Worm (Caenorhabditis elegans): ENCODE measurements around the gene ctsa-1.2.

Gene ctsa-1.2

ce11 chrII:11724362-11724761 lies 14.8 kb upstream of the ctsa-1.2 start (continued):
- TF ChIP-seq lin-35 (GFP tag; optimal IDR thresholded peaks at IDR 0.05) (peak in 1 of 3 experiments; percentile 9), hlh-26 (GFP tag; conservative IDR thresholded peaks at IDR 0.05) (no peak), madf-3 (GFP tag; IDR thresholded peaks at IDR 0.05) (no peak), cebp-2 (GFP tag; IDR thresholded peaks at IDR 0.05) (no peak), let-607 (tag; optimal IDR thresholded peaks at IDR 0.05) (no peak), chd-7 (tag; optimal IDR thresholded peaks at IDR 0.05) (no peak), lin-40 (tag; optimal IDR thresholded peaks at IDR 0.05) (peak; percentile 34), hlh-12 (tag; optimal IDR thresholded peaks at IDR 0.05) (no peak)

DNA sequence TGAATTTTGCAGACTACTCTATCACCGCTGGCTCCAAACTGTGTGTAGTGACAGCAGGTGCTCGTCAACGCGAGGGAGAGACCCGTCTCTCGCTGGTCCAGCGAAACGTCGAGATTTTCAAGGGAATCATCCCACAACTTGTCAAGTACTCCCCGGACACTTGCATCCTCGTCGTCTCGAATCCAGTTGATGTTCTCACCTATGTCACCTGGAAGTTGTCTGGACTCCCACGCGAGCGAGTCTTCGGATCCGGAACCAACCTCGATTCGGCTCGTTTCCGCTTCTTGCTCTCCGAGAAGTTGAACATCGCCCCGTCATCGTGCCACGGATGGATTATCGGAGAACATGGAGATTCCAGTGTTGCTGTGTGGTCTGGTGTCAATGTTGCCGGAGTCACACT lies 13.5 kb upstream of the ctsa-1.2 start:
- TF ChIP-seq zfh-2 (GFP tag; conservative IDR thresholded peaks at IDR 0.05) (peak; percentile 52; the same call in 1 of the 2 replicates), chd-7 (tag; optimal IDR thresholded peaks at IDR 0.05) (peak; percentile 3), snpc-4 (GFP tag; optimal IDR thresholded peaks at IDR 0.05) (no peak), snpc-4 (tag; optimal IDR thresholded peaks at IDR 0.05) (no peak), lsl-1 (GFP tag; optimal IDR thresholded peaks at IDR 0.05) (no peak), F23B12.7 (tag; optimal IDR thresholded peaks at IDR 0.05; ENCODE audit: insufficient read depth) (no peak)

DNA sequence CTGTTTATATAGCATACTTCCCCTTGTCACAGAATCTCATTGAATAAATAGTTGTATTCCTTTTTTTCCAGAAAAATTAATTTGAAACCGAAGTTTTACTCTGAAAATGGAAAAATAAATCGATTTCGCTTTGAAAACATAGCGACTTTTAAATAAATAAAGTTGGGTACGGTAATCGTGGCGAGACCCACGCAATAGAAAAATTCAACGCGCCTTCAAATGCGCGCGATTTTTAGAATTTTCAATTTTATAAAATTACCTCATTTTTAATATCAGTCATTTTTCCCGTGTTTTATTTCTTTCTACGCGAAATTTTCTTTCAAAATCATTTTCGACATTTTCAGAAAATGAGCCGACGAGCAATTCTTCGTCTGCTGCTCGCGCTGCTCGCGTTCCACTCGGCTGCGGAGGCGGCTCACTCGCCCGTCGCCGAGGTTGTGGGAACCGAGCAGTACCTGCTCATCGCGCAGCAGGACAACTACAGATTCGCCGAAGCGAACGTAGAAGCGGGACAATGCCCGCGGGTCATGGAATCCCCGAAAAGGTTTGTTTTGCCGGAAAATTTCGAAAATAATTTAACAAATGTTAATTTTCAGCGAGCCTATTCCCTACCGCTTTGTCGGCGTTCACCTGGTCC lies 12.6 kb upstream of the ctsa-1.2 start, which contains the start of gene F13D12.5:
Gene F13D12.5, plus strand, starts transcription at position 345 of the 637 bp plus-strand sequence.
- no peak for TF ChIP-seq sea-2 (GFP tag; IDR thresholded peaks at IDR 0.05)
- TF ChIP-seq ztf-22 (GFP tag; optimal IDR thresholded peaks at IDR 0.05): no peak
- peak; percentile 94 for TF ChIP-seq madf-6 (GFP tag; IDR thresholded peaks at IDR 0.05)
- TF ChIP-seq lir-1 (GFP tag; conservative IDR thresholded peaks at IDR 0.05): no peak
- TF ChIP-seq pbrm-1 (GFP tag; IDR thresholded peaks at IDR 0.05): no peak; the same call in 1 of the 2 replicates
- no peak for TF ChIP-seq ekl-4 (GFP tag; IDR thresholded peaks at IDR 0.05)
- no peak for TF ChIP-seq C06A6.2 (GFP tag; conservative IDR thresholded peaks at IDR 0.05)
- no peak for TF ChIP-seq aptf-3 (GFP tag; IDR thresholded peaks at IDR 0.05)
- TF ChIP-seq lsy-27 (tag; optimal IDR thresholded peaks at IDR 0.05; ENCODE audit: borderline replicate concordance, insufficient read depth): no peak
- TF ChIP-seq nhr-90 (tag; optimal IDR thresholded peaks at IDR 0.05): no peak
- no peak for TF ChIP-seq ceh-100 (GFP tag; IDR thresholded peaks at IDR 0.05)
- peak; percentile 89 for TF ChIP-seq madf-8 (GFP tag; conservative IDR thresholded peaks at IDR 0.05)
- no peak for TF ChIP-seq him-1 (tag; optimal IDR thresholded peaks at IDR 0.05)
- no peak for TF ChIP-seq T07F8.4 (tag; optimal IDR thresholded peaks at IDR 0.05)
- TF ChIP-seq F10E7.11 (tag; optimal IDR thresholded peaks at IDR 0.05): no peak
- TF ChIP-seq tlf-1 (GFP tag; optimal IDR thresholded peaks at IDR 0.05): no peak
- TF ChIP-seq lin-35 (GFP tag; optimal IDR thresholded peaks at IDR 0.05): peak in 2 of 3 experiments; percentile 5 to 52
- peak; percentile 86 for TF ChIP-seq D2030.7 (GFP tag; IDR thresholded peaks at IDR 0.05)
- no peak for TF ChIP-seq ztf-6 (GFP tag; IDR thresholded peaks at IDR 0.05)
- TF ChIP-seq C17E4.6 (GFP tag; IDR thresholded peaks at IDR 0.05): 0 out of 2 replicates have a peak, but pooled peaks have one; percentile 9
- TF ChIP-seq cebp-1 (GFP tag; IDR thresholded peaks at IDR 0.05): no peak
- TF ChIP-seq cebp-1 (tag; optimal IDR thresholded peaks at IDR 0.05): peak; percentile 14
- TF ChIP-seq dox-1 (GFP tag; IDR thresholded peaks at IDR 0.05): peak; percentile 43
- no peak for TF ChIP-seq nfya-2 (GFP tag; IDR thresholded peaks at IDR 0.05)
- no peak for TF ChIP-seq hlh-12 (tag; optimal IDR thresholded peaks at IDR 0.05)
- TF ChIP-seq ztf-18 (tag; optimal IDR thresholded peaks at IDR 0.05): peak; percentile 6
- TF ChIP-seq atf-7 (tag; optimal IDR thresholded peaks at IDR 0.05): no peak
- no peak for TF ChIP-seq ceh-27 (GFP tag; optimal IDR thresholded peaks at IDR 0.05)
- TF ChIP-seq somi-1 (GFP tag; optimal IDR thresholded peaks at IDR 0.05): no peak
- no peak for TF ChIP-seq Y79H2A.3 (GFP tag; conservative IDR thresholded peaks at IDR 0.05)
- TF ChIP-seq K12H6.12 (tag; optimal IDR thresholded peaks at IDR 0.05): no peak
- TF ChIP-seq attf-5 (GFP tag; optimal IDR thresholded peaks at IDR 0.05): peak; percentile 7
- no peak for TF ChIP-seq ceh-58 (GFP tag; IDR thresholded peaks at IDR 0.05)
- no peak for TF ChIP-seq F52B5.7 (tag; optimal IDR thresholded peaks at IDR 0.05)

Measured in whole organism, young adult.